Worm (Caenorhabditis elegans): Measurements from ENCODE around the gene T19C3.6.
A peak's percentile ranks its signal among the peaks of the same experiment; 100 is the strongest.

- TF ChIP-seq nhr-76 (tag; optimal IDR thresholded peaks at IDR 0.05), result no peak
- no peak for TF ChIP-seq zag-1 (tag; optimal IDR thresholded peaks at IDR 0.05)
- no peak for TF ChIP-seq ZK546.5 (tag; optimal IDR thresholded peaks at IDR 0.05)
- no peak for TF ChIP-seq eor-1 (tag; optimal IDR thresholded peaks at IDR 0.05)
- TF ChIP-seq tbx-2 (tag; optimal IDR thresholded peaks at IDR 0.05), result no peak
- no peak for TF ChIP-seq nhr-23 (tag; optimal IDR thresholded peaks at IDR 0.05)
- no peak for TF ChIP-seq ceh-82 (tag; optimal IDR thresholded peaks at IDR 0.05)
- peak; percentile 53 for TF ChIP-seq elt-2 (tag; optimal IDR thresholded peaks at IDR 0.05)
- no peak for TF ChIP-seq skn-1 (tag; optimal IDR thresholded peaks at IDR 0.05)
- TF ChIP-seq mdl-1 (tag; optimal IDR thresholded peaks at IDR 0.05), result no peak
- no peak for TF ChIP-seq unc-39 (tag; optimal IDR thresholded peaks at IDR 0.05)
Observed at ce11 chrIII:620204-620718, 11.1 kb downstream of the T19C3.6 start, which contains the start of gene T19C3.4.

Measured in whole organism, L3 larva.